Fruit fly (Drosophila melanogaster): Measurements from ENCODE around the gene CG11247.

DNA sequence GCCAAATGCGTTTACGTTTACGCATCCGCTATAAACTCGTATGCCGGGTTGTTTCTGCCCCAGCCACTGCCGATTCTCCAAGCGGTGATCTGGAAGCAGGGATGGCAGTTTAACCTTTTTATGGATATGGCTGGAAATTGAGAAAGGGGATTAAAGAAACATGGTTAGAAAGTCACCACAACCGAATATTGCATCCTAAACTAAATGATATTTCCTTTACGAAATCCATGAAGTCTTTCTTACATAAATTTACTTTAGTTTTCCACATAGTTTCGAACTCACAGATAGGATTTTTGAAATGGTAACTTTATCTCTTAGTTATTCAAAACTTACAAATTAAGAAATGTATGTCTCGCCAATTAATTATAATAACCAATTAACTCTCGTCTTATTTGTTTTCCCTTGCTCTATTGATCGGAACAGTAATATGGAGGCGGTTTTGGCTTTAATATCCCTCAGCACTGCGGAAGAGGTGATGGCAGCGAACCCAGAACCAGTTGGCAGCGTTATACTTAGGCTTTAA lies 39.9 kb downstream of the CG11247 start:
- TF ChIP-seq Sin3A (optimal IDR thresholded peaks at IDR 0.05) (no peak), CG13775 (GFP tag; optimal IDR thresholded peaks at IDR 0.05) (no peak), Scr (GFP tag; IDR thresholded peaks at IDR 0.05; ENCODE audit: partially characterized antibody) (no peak), Antp (GFP tag; optimal IDR thresholded peaks at IDR 0.05) (no peak), Ssrp (tag; optimal IDR thresholded peaks at IDR 0.05) (no peak), br (optimal IDR thresholded peaks at IDR 0.05) (no peak), Stat92E (GFP tag; optimal IDR thresholded peaks at IDR 0.05) (no peak)
